Worm (Caenorhabditis elegans): ENCODE measurements around the gene ZK105.14.
A peak's percentile ranks its signal among the peaks of the same experiment; 100 is the strongest.

Gene ZK105.14

DNA sequence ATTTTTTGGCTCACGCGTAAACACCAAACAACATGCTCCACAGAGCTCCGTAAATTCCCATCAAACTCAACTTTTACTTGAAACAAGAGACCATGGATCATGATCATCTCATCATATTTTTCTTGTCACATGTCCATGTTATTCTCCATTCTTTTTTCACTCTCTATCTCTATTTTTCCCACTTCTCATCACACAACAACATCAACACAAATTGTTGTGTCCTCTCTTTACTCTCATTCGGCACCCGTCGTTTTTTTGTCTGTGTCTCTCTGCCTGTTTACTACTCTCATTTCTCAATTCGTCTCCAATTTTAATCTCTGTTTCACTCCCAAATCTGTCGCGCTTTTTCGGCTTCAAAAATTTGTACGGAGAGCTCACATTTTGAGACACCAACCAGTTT, 37.4 kb upstream of the ZK105.14 start (continued):
- no peak for TF ChIP-seq pax-3 (tag; optimal IDR thresholded peaks at IDR 0.05)
- no peak for TF ChIP-seq snpc-4 (tag; optimal IDR thresholded peaks at IDR 0.05)
- TF ChIP-seq snu-23 (GFP tag; optimal IDR thresholded peaks at IDR 0.05), result peak; percentile 89

DNA sequence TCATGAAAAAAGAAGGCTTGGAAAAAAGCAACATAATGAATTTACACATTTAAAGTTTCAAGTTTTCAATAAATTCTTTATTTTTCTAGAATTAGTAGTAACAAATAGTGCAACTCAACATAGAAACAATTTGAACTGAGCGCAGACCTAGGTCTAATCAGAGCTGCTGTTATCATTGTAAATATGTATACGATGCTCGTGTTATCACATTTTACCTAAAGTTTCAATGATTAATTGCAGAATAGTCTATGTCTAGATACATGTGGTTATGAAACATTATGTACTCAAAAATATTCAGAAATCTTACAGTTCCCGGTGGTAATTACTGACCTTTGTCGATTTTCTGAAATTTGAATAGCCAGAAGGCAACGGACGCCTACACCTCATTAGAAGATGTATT, 34.1 kb upstream of the ZK105.14 start:
- TF ChIP-seq elt-2 (tag; optimal IDR thresholded peaks at IDR 0.05) (peak; percentile 38), nhr-85 (tag) (no peak)

DNA sequence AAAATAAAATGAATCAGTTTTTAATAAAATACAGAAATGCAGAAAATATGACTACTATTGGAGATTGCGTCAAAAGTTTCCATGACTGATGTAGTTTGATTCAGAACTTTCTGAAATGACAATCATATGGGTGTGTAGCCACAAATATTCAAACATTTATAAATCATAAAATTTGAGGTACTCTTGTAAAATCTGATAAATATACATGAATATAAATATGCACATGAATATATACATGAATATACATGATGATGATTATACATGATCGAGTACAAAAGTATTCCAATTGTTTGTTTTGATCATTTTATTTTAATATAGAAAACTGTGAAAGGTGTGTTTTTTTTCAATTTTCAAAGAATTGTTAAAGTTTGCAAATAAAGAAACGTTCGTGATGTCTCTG, 32.7 kb upstream of the ZK105.14 start, which contains the start of gene T05B11.4:
Gene T05B11.4 (minus strand): TSS at position 101 of the 400 bp plus-strand sequence.
- TF ChIP-seq ets-5 (GFP tag; IDR thresholded peaks at IDR 0.05), result no peak
- no peak for TF ChIP-seq dpl-1 (GFP tag; optimal IDR thresholded peaks at IDR 0.05)
- TF ChIP-seq F16B12.6 (tag; optimal IDR thresholded peaks at IDR 0.05), result no peak
- no peak for TF ChIP-seq fkh-10 (GFP tag; optimal IDR thresholded peaks at IDR 0.05)
- TF ChIP-seq nhr-11 (tag; optimal IDR thresholded peaks at IDR 0.05), result no peak

DNA sequence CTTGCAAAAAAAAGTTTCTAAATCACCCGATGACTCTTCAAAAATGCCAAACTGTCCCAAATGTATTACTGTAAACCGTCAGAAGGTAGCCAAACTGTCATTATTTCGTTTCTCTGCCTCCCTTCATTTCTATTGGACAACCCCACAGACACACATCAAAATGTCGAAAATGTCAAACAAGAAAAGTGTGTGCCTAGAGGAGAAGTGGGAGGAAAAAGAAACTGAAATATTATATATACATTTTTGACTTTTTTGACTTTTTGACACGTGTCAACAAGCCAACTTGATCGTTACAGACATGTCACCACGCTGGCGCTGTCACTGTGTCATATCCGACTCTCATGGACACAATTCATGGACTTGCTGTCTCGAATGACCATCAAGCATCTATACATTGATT, 27.9 kb upstream of the ZK105.14 start:
- TF ChIP-seq lin-35 (GFP tag; optimal IDR thresholded peaks at IDR 0.05), result no peak
- no peak for TF ChIP-seq F16B12.6 (tag; optimal IDR thresholded peaks at IDR 0.05)

DNA sequence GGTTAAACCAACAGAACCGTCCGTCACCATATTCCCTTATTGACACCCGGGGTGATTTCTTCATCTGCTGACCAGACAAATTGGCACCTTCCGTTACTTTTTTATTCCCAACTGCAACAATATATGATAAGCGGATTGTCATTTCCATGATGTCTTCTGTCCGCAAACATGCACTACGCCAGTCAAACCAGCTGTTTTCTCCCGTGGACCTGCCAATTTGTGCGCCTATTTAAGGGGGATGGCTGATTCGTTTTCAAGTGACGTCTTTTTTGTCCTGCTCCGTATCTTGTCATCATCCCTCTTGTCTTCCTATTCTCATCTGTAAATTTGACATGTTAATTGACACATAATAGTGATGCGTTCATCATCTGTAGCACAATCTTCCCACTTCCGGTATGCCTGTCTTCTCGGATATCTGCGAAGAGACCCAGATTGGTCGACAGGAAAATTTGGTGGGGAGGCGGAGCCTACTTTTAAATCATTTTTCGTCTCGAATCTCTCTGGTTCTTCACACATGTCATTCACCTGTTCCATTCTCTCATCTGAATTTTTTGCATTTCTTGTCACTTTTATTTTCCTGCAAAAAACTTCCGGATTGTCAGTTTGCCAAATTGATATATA, 26.3 kb upstream of the ZK105.14 start:
- TF ChIP-seq rnt-1 (tag; optimal IDR thresholded peaks at IDR 0.05) (no peak), pax-3 (tag; optimal IDR thresholded peaks at IDR 0.05) (no peak), sox-4 (tag; optimal IDR thresholded peaks at IDR 0.05) (no peak), fkh-4 (tag; optimal IDR thresholded peaks at IDR 0.05; ENCODE audit: borderline replicate concordance) (no peak), dpl-1 (GFP tag; optimal IDR thresholded peaks at IDR 0.05) (no peak), unc-130 (tag; optimal IDR thresholded peaks at IDR 0.05) (no peak), nhr-84 (tag; optimal IDR thresholded peaks at IDR 0.05) (no peak), lin-14 (GFP tag; optimal IDR thresholded peaks at IDR 0.05) (no peak), zag-1 (tag; optimal IDR thresholded peaks at IDR 0.05) (no peak), ceh-63 (GFP tag; optimal IDR thresholded peaks at IDR 0.05) (no peak), egl-27 (tag; optimal IDR thresholded peaks at IDR 0.05) (no peak), dsc-1 (tag; optimal IDR thresholded peaks at IDR 0.05) (no peak), ceh-90 (tag; optimal IDR thresholded peaks at IDR 0.05) (no peak), fkh-10 (GFP tag; optimal IDR thresholded peaks at IDR 0.05) (no peak), hlh-4 (tag; optimal IDR thresholded peaks at IDR 0.05) (no peak), Y116A8C.19 (tag; optimal IDR thresholded peaks at IDR 0.05; ENCODE audit: borderline replicate concordance) (no peak), ceh-88 (GFP tag; IDR thresholded peaks at IDR 0.05) (no peak), elt-2 (tag; optimal IDR thresholded peaks at IDR 0.05) (no peak), swsn-7 (tag; optimal IDR thresholded peaks at IDR 0.05) (no peak), vab-15 (tag; optimal IDR thresholded peaks at IDR 0.05) (no peak)

DNA sequence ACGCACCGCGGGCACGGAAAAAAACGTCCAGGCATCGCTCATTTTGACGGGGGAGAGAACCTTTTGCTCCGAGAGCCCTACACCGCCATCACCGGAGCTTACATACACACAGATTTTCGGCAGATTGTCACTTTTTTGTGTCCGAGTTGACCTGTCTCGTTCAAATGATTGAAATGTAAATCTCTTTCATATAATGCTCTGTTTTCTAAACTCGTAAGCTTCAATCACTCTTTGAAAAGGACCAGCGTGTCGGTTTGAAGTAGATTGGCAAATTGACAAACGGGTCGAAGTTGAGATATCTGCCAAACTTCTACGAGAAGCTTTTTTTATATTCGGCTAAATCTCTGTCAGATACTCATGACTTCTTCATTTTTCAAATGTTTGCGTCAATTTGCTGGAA, 25.3 kb upstream of the ZK105.14 start:
- no peak for TF ChIP-seq Y116A8C.19 (tag; optimal IDR thresholded peaks at IDR 0.05; ENCODE audit: borderline replicate concordance)
- TF ChIP-seq irx-1 (tag; optimal IDR thresholded peaks at IDR 0.05), result no peak
- TF ChIP-seq nhr-85 (tag), result no peak
- TF ChIP-seq elt-2 (tag; optimal IDR thresholded peaks at IDR 0.05), result no peak
- no peak for TF ChIP-seq fkh-8 (tag; optimal IDR thresholded peaks at IDR 0.05)
- TF ChIP-seq swsn-7 (tag; optimal IDR thresholded peaks at IDR 0.05), result no peak
- TF ChIP-seq tbx-2 (tag; optimal IDR thresholded peaks at IDR 0.05), result no peak
- no peak for TF ChIP-seq C34B4.2 (tag; optimal IDR thresholded peaks at IDR 0.05)
- no peak for TF ChIP-seq zip-4 (GFP tag; optimal IDR thresholded peaks at IDR 0.05)
- TF ChIP-seq egl-27 (tag; optimal IDR thresholded peaks at IDR 0.05), result no peak
- no peak for TF ChIP-seq jun-1 (tag; optimal IDR thresholded peaks at IDR 0.05)
- no peak for TF ChIP-seq rnt-1 (tag; optimal IDR thresholded peaks at IDR 0.05)

Data from whole organism, L1 larva.